Fruit fly (Drosophila melanogaster) whole organism: ENCODE results near the gene CG5292.

Experiments used
- CG8478 ChIP-seq: fragments of >200 bp; optimal IDR thresholded peaks from 2 replicates; lab custom pipeline; 2018; ENCODE audit warnings: inconsistent platforms
- Dll ChIP-seq: fragments of >200 bp; optimal IDR thresholded peaks from 2 replicates; lab custom pipeline; 2017
- EcR ChIP-seq, 2 experiments: fragments of >200 bp; optimal IDR thresholded peaks; 2 replicates each; lab custom pipeline; 2017; ENCODE audit warnings: missing biosample characterization in 2 of 2, missing genetic modification characterization in 2 of 2, missing genetic modification reagents in 2 of 2
- pan ChIP-seq: fragments of >200 bp; optimal IDR thresholded peaks from 2 replicates; lab custom pipeline; 2017
- psq ChIP-seq: fragments of >200 bp; optimal IDR thresholded peaks from 2 replicates; lab custom pipeline; 2017
- usp ChIP-seq: fragments of >200 bp; optimal IDR thresholded peaks from 2 replicates; lab custom pipeline; 2017; ENCODE audit warnings: missing biosample characterization, missing genetic modification characterization, mixed read lengths

CG5292 gene

DNA sequence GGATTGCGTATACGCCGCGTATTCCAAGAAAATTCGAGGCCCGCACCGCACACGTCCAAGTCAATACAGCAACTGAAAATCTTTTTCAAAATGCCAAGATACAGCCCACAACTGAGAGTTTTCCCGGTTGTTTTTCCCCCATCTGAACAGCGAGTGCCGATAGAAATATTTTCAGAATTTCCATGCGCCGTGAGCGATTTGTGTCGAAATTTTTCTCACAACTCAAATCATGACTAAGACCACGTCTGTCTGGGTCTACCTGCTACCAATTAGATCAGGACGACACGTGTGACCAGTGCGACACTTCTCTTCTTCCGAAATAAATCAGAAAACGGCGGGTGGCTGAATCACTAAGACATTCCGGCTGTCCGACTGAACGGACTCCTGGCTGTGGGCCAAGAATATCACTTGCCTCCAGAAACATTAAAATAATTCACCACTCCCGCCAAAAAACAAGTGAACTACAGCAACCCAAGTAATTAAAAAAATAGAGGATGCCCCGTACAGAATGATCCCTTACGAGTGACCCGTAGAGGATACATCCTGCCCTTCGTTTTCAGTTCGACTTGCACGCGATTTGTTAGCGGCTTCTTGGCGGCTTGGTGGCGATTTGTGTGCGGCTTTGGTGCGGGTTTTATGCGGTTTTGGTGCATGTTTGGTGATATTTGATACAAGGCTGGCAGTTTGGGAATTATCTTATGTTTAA lies 26.2 kb upstream of the CG5292 start, which contains the start of gene cher:
Gene cher (minus strand): TSS at position 51 of the 706 bp plus-strand sequence.
- TF ChIP-seq psq (no peak), pan (lab: Kevin White, UChicago) (no peak), CG8478 (lab: Kevin White, UChicago) (no peak), EcR (GFP tag; optimal IDR thresholded peaks at IDR 0.05; lab: Kevin White, UChicago) (no peak), Dll (lab: Kevin White, UChicago) (no peak), usp (GFP tag; lab: Kevin White, UChicago) (no peak)

DNA sequence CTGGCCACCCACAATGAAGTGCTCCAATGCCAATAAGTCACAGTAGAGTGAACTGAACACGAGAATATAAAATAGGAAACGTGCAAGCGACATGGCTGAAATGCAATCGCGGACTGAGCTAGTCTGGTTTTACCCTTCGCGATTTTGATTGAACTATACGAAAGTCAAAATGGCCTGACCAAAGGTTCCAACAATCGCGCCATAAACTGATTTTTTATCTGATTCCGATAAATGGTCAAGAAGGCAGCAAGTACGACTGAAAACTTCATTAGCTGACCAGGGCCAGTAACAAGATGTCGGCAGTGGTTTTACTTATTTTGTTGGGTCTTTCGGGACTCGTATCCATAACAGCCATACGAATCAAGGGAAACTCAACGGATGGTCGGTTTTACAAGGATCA lies 24.8 kb upstream of the CG5292 start, which contains the start of the genes CG17477 and CG31269:
Gene CG17477 (minus strand): TSS at position 101 of the 400 bp plus-strand sequence.
Gene CG31269 (plus strand): TSS at position 289 of the 400 bp plus-strand sequence.
- TF ChIP-seq Dll (lab: Kevin White, UChicago) (no peak), psq (no peak), CG8478 (lab: Kevin White, UChicago) (no peak), pan (lab: Kevin White, UChicago) (no peak), EcR (GFP tag; optimal IDR thresholded peaks at IDR 0.05; lab: Kevin White, UChicago) (no peak), usp (GFP tag; lab: Kevin White, UChicago) (no peak)

DNA sequence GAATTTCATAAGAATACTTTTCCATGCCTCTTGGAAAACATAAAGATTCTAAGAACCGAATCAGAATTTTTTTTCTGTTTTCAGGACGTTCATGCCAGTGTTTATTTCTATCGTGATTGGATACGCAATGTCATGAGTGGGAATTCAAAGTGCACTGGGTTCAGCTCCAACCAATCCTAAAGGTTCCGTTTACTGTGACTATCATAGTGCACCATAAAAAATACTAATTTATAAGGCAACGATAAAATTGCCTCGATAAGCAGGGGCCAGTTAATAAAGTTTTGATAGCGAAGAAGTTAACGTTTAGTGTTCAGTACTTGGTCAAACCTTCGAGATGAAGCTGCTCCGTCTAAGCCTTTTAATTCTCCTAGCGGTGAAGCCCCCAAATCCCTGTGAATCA lies 23.7 kb upstream of the CG5292 start, which contains the start of gene CG31265:
Gene CG31265 (plus strand): TSS at position 301 of the 400 bp plus-strand sequence.
- TF ChIP-seq CG8478 (lab: Kevin White, UChicago) (no peak), usp (GFP tag; lab: Kevin White, UChicago) (no peak), pan (lab: Kevin White, UChicago) (no peak), EcR (GFP tag; optimal IDR thresholded peaks at IDR 0.05; lab: Kevin White, UChicago) (no peak), psq (no peak), Dll (lab: Kevin White, UChicago) (no peak)

DNA sequence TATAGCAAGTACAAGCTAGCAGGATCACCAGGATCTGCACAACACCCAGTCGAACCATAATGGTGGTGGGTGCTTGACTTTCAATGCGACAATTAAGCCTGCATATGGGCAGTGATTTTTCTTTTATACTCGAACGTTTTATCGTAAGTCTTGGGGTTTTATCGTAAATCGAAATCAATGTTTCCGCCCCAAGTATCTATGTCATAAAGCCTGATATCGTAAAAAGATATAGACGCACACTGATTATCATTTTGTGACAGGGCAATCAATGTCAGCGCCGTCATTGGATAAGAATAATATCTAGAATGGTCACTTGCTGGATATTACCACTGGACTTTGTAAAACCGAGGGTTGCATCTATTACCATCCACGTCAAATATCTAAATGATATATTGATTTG lies 21.3 kb upstream of the CG5292 start, which contains the start of gene CG17475:
Gene CG17475 (minus strand): TSS at position 101 of the 400 bp plus-strand sequence.
- no peak for TF ChIP-seq usp (GFP tag; lab: Kevin White, UChicago)
- no peak for TF ChIP-seq CG8478 (lab: Kevin White, UChicago)
- no peak for TF ChIP-seq psq
- no peak for TF ChIP-seq EcR (GFP tag; optimal IDR thresholded peaks at IDR 0.05; lab: Kevin White, UChicago)
- TF ChIP-seq pan (lab: Kevin White, UChicago), result no peak
- no peak for TF ChIP-seq Dll (lab: Kevin White, UChicago)

DNA sequence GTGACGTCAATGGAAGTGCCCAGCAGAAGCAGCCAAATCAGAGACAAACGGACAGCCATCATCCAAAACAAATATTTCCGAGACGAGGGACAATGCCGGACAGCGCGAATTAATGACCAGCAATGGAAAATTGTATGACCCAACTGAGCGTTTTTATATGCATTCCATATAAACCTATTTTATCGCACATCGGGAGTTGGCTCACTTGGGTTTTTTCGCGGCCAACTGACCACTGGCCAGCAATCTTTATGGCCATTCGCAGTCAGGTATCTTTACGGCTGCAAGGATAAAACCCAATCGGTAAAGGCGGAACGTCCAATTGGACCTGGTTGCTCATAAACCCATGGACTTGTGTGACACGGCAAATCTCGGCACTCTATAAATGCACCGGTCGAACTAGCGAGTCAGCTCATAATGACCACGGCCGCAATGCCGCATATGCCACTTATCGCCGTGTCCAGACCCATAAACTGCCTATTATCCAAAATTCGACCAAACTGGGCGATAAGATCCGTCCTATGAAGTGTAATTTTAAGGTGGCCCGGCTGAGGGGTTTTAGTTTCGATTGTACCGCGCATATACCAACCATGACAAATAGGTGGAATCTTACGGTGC lies 19.5 kb upstream of the CG5292 start, which contains the start of the genes CG4053 and CG31266:
Gene CG4053 (minus strand): TSS at position 101 of the 615 bp plus-strand sequence.
Gene CG31266 (plus strand): TSS at position 565 of the 615 bp plus-strand sequence.
- TF ChIP-seq CG8478 (lab: Kevin White, UChicago) (no peak), EcR (GFP tag; optimal IDR thresholded peaks at IDR 0.05; lab: Kevin White, UChicago) (no peak), Dll (lab: Kevin White, UChicago) (no peak), usp (GFP tag; lab: Kevin White, UChicago) (no peak), psq (no peak)

DNA sequence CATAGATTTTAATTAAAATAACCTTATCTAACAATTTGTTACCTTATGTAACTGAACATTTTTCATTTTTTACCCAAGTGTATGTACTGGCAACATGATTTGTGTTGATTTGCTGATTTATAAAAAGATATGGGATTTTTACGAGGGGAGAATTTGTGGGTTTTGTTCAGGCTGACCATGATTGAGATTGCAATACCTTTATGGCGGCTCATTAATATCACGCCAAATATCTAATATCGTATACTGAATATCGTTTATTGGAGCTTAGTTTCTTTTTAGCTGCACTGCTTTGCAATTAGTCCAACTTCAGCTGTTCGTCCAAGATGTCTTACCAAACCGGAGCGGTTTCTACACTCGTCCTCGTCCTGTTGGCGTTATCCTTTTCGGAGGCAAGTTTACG lies 17.8 kb upstream of the CG5292 start, which contains the start of gene CG31267:
Gene CG31267 (plus strand): TSS at position 301 of the 400 bp plus-strand sequence.
- TF ChIP-seq usp (GFP tag; lab: Kevin White, UChicago), result no peak

DNA sequence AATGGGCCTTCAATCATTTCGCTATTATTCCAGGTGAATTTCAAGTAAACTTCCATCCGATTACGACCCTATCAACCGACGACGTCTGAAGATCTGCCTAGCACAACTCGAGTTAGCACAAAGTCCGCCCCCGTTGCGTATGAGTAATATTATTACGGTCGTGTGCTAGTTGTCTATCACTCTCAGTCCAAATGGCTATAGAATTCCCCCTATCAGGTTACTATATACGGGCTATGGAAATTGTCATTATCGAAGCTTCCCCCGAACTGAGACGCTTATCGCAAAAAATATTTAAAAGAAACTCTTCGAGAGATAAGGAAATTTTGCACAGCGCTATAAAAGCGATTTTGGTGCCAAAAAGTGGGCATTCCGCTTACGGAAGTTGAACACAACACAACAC lies 15.9 kb upstream of the CG5292 start, which contains the start of gene CG5246:
Gene CG5246 (plus strand): TSS at position 365 of the 400 bp plus-strand sequence.
- TF ChIP-seq usp (GFP tag; lab: Kevin White, UChicago), result no peak
- TF ChIP-seq Dll (lab: Kevin White, UChicago), result no peak
- no peak for TF ChIP-seq pan (lab: Kevin White, UChicago)
- TF ChIP-seq psq, result no peak
- no peak for TF ChIP-seq EcR (GFP tag; optimal IDR thresholded peaks at IDR 0.05; lab: Kevin White, UChicago)

DNA sequence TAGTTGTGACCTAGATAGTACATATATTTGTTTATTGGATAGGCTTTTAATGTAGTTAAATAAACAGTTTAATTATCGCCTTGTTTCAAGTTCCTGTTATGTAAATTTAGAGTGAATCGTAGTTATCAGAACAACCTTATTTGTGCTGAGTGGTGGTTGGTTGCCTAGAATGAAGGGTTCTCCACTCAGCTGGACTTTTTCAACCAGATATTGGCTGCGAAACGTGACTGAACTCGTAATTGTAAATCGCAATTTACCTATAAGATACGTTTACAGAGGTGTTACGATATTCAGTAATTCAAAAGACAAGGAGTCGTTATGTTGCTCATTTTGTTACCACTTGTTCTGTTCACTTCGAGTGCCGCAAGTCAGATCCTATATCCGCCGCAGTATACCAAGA lies 14.1 kb upstream of the CG5292 start, which contains the start of gene CG5255:
Gene CG5255 (plus strand): TSS at position 301 of the 400 bp plus-strand sequence.
- no peak for TF ChIP-seq Dll (lab: Kevin White, UChicago)
- TF ChIP-seq usp (GFP tag; lab: Kevin White, UChicago), result no peak
- TF ChIP-seq EcR (GFP tag; optimal IDR thresholded peaks at IDR 0.05; lab: Kevin White, UChicago), result no peak
- no peak for TF ChIP-seq CG8478 (lab: Kevin White, UChicago)
- no peak for TF ChIP-seq pan (lab: Kevin White, UChicago)
- no peak for TF ChIP-seq psq

DNA sequence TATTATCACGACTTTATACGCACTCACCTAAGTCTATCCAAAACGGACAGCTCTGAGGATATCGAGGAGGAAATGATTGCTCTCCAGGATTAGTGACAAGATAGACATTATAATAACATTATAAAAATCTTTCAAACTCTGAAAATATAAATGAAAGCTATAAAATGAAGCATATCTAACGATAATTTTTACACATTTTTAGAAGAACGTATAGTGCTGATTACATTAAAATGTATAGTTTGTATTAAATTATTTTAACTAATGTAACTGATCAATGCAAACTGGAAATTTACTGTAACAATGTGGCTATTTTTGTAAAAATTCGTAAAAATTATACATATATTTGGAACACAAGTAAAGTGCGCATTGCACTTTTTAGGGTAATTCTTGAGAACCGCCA lies 13.0 kb upstream of the CG5292 start, which contains the start of gene CG5265:
Gene CG5265 (plus strand): TSS at position 301 of the 400 bp plus-strand sequence.
- TF ChIP-seq psq (no peak), EcR (GFP tag; optimal IDR thresholded peaks at IDR 0.05; lab: Kevin White, UChicago) (no peak), usp (GFP tag; lab: Kevin White, UChicago) (no peak), Dll (lab: Kevin White, UChicago) (no peak), pan (lab: Kevin White, UChicago) (no peak), CG8478 (lab: Kevin White, UChicago) (no peak)

DNA sequence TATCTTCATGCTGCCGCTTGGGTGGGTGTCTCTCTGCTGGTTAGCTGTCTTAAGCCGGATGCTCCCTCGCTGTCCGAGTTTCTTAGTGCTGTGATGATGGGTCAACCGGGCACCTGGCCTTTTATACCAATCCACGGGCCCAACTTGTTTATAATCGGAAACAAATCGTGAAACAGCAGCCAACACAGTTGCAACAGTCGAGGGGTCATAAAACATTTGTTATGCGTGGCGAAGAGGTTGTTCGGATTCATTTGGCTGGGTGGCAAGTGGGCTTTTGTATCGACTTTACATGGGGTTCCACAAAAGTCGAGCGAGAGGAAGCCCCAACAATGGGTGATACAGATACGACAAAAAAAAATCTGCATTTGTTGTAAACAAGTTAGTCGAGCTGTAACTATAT lies 9.4 kb upstream of the CG5292 start, which contains the start of gene TwdlW:
Gene TwdlW (minus strand): TSS at position 101 of the 400 bp plus-strand sequence.
- TF ChIP-seq psq, result no peak
- no peak for TF ChIP-seq CG8478 (lab: Kevin White, UChicago)
- no peak for TF ChIP-seq pan (lab: Kevin White, UChicago)
- no peak for TF ChIP-seq EcR (GFP tag; optimal IDR thresholded peaks at IDR 0.05; lab: Kevin White, UChicago)
- TF ChIP-seq Dll (lab: Kevin White, UChicago), result no peak
- TF ChIP-seq usp (GFP tag; lab: Kevin White, UChicago), result no peak

DNA sequence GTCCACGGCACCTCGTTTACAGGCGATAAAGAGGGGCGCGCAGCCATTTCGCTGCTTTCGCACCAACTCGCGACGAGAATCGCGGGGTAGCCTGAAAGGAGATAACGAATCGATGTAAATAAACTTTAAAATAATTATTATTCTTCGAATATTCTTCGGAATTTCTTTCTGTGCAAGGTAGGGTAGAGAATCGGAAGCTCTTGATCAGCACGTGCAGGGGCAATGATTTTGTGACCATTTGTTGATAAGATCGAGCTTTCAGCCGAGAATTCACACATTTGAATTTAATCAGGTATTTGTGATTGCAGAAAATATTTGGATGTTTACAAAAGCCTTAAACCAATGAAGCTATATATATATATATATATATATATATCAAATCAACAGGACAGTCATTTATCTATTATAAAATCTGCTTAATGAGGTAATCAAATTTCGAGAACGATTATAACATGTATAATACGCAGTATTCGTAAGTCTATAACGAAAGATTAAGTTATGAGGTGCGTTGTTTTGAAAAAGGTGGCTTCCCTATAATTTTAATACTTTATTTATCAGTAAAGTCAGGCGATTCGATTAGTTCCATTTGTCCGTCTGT lies 3.9 kb upstream of the CG5292 start:
- TF ChIP-seq CG8478 (lab: Kevin White, UChicago), result no peak
